Worm (Caenorhabditis elegans): ENCODE measurements around the gene bcc-1.

ce11 chrIV:11102608-11103007 lies 10.3 kb upstream of the bcc-1 start, which contains the start of gene srlf-17:
- no peak for TF ChIP-seq T22C8.4 (GFP tag; IDR thresholded peaks at IDR 0.05)
- TF ChIP-seq klf-2 (GFP tag; conservative IDR thresholded peaks at IDR 0.05) = no peak
- TF ChIP-seq tab-1 (GFP tag; IDR thresholded peaks at IDR 0.05) = no peak
- no peak for TF ChIP-seq flt-1 (GFP tag; IDR thresholded peaks at IDR 0.05)
